Fruit fly (Drosophila melanogaster): Measurements from ENCODE around the gene CG17343.

CG17343 gene

dm6 chr2L:19064706-19065105 lies at the start of gene CG17343:
Gene CG17343 (plus strand): TSS chr2L:19064929.
- TF ChIP-seq Rel (GFP tag; optimal IDR thresholded peaks at IDR 0.05) (no peak), Rel (tag; optimal IDR thresholded peaks at IDR 0.05) (peak; percentile 90), Hr78 (GFP tag; optimal IDR thresholded peaks at IDR 0.05) (no peak), HLH106 (tag; optimal IDR thresholded peaks at IDR 0.05) (no peak)

dm6 chr2L:19015628-19016027 lies 49.1 kb upstream of the CG17343 start:
- TF ChIP-seq Hr83 (GFP tag; optimal IDR thresholded peaks at IDR 0.05; ENCODE audit: poor library complexity, severe bottlenecking), result no peak
- TF ChIP-seq ey (GFP tag; optimal IDR thresholded peaks at IDR 0.05), result no peak
- no peak for TF ChIP-seq Vsx2 (GFP tag; optimal IDR thresholded peaks at IDR 0.05; ENCODE audit: partially characterized antibody)
- TF ChIP-seq jim (GFP tag; optimal IDR thresholded peaks at IDR 0.05), result no peak
- no peak for TF ChIP-seq sage (GFP tag; optimal IDR thresholded peaks at IDR 0.05)
- no peak for TF ChIP-seq Myc (optimal IDR thresholded peaks at IDR 0.05)
- no peak for TF ChIP-seq sv (GFP tag; optimal IDR thresholded peaks at IDR 0.05)
- no peak for TF ChIP-seq HLH106 (tag; optimal IDR thresholded peaks at IDR 0.05)
- no peak for TF ChIP-seq N (GFP tag; optimal IDR thresholded peaks at IDR 0.05)
- no peak for TF ChIP-seq Dif (GFP tag; optimal IDR thresholded peaks at IDR 0.05; ENCODE audit: partially characterized antibody)
- TF ChIP-seq Sp1 (GFP tag; optimal IDR thresholded peaks at IDR 0.05), result no peak
- no peak for TF ChIP-seq usp (GFP tag; optimal IDR thresholded peaks at IDR 0.05)
- no peak for TF ChIP-seq CG32264 (GFP tag; optimal IDR thresholded peaks at IDR 0.05)
- no peak for TF ChIP-seq dmrt93B (GFP tag; optimal IDR thresholded peaks at IDR 0.05)
- no peak for TF ChIP-seq Rel (GFP tag; optimal IDR thresholded peaks at IDR 0.05)
- TF ChIP-seq Rel (tag; optimal IDR thresholded peaks at IDR 0.05), result no peak
- no peak for TF ChIP-seq Mio (GFP tag; optimal IDR thresholded peaks at IDR 0.05)

- no peak for TF ChIP-seq lola (GFP tag; optimal IDR thresholded peaks at IDR 0.05)
- TF ChIP-seq jim (GFP tag; optimal IDR thresholded peaks at IDR 0.05), result no peak
- no peak for TF ChIP-seq usp (GFP tag; optimal IDR thresholded peaks at IDR 0.05)
- TF ChIP-seq Sp1 (GFP tag; optimal IDR thresholded peaks at IDR 0.05), result no peak
- TF ChIP-seq Dif (GFP tag; optimal IDR thresholded peaks at IDR 0.05; ENCODE audit: partially characterized antibody), result no peak
- TF ChIP-seq GATAd (GFP tag; optimal IDR thresholded peaks at IDR 0.05), result no peak
- TF ChIP-seq CG32264 (GFP tag; optimal IDR thresholded peaks at IDR 0.05), result no peak
- no peak for TF ChIP-seq fru (GFP tag; optimal IDR thresholded peaks at IDR 0.05)
- TF ChIP-seq CG9705 (GFP tag; optimal IDR thresholded peaks at IDR 0.05), result no peak
Measured at dm6 chr2L:19017060-19017459, 47.7 kb upstream of the CG17343 start.

- TF ChIP-seq psq (GFP tag; optimal IDR thresholded peaks at IDR 0.05) (no peak), jim (GFP tag; optimal IDR thresholded peaks at IDR 0.05) (no peak), br (GFP tag; optimal IDR thresholded peaks at IDR 0.05) (no peak), dl (GFP tag; optimal IDR thresholded peaks at IDR 0.05; ENCODE audit: insufficient read depth in 1 of 2, partially characterized antibody in 2 of 2) (no peak), CG32264 (GFP tag; optimal IDR thresholded peaks at IDR 0.05) (no peak), GATAd (GFP tag; optimal IDR thresholded peaks at IDR 0.05) (no peak), Hr78 (GFP tag; optimal IDR thresholded peaks at IDR 0.05) (no peak), Dif (GFP tag; optimal IDR thresholded peaks at IDR 0.05; ENCODE audit: partially characterized antibody) (no peak), lola (GFP tag; optimal IDR thresholded peaks at IDR 0.05) (no peak), usp (GFP tag; optimal IDR thresholded peaks at IDR 0.05) (no peak), Hnf4 (GFP tag; optimal IDR thresholded peaks at IDR 0.05) (no peak), brk (GFP tag; optimal IDR thresholded peaks at IDR 0.05) (no peak)
Measured at dm6 chr2L:19018266-19018665, 46.5 kb upstream of the CG17343 start.

dm6 chr2L:19019160-19019592 lies 45.6 kb upstream of the CG17343 start:
- peak in 1 of 2 experiments; percentile 6 for TF ChIP-seq foxo (GFP tag; optimal IDR thresholded peaks at IDR 0.05)
- TF ChIP-seq jim (GFP tag; optimal IDR thresholded peaks at IDR 0.05), result no peak
- TF ChIP-seq N (GFP tag; optimal IDR thresholded peaks at IDR 0.05), result no peak
- TF ChIP-seq Mio (GFP tag; optimal IDR thresholded peaks at IDR 0.05), result no peak
- no peak for TF ChIP-seq ey (GFP tag; optimal IDR thresholded peaks at IDR 0.05)
- no peak for TF ChIP-seq psq (GFP tag; optimal IDR thresholded peaks at IDR 0.05)

DNA sequence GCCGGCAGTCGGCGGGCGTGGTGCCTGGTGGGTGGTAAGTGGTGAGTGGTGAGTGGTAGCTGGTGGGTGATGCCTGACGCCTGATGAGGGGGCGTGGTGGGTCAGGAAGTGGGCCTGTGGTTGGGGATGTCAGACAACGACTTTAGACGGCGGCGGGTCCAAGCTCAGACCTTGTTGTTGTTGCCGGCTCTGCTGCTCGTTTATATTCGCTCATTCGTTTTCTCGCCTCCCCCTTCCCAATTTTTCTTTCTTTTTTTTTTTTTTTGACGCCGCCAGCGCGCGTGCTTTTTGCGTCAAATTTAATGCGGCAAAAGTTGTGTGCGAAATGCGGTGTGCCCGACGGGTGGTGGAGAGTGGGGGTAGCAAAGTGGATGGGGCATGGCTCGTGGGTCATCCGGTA lies 45.1 kb upstream of the CG17343 start:
- TF ChIP-seq sage (GFP tag; optimal IDR thresholded peaks at IDR 0.05) (no peak), jim (GFP tag; optimal IDR thresholded peaks at IDR 0.05) (no peak), CG32264 (GFP tag; optimal IDR thresholded peaks at IDR 0.05) (no peak), Abd-B (GFP tag; optimal IDR thresholded peaks at IDR 0.05) (no peak), Myc (optimal IDR thresholded peaks at IDR 0.05) (no peak), Hnf4 (GFP tag; optimal IDR thresholded peaks at IDR 0.05) (no peak), h (GFP tag; optimal IDR thresholded peaks at IDR 0.05) (no peak), ey (GFP tag; optimal IDR thresholded peaks at IDR 0.05) (no peak), Rel (GFP tag; optimal IDR thresholded peaks at IDR 0.05) (no peak), Rel (tag; optimal IDR thresholded peaks at IDR 0.05) (no peak), lola (GFP tag; optimal IDR thresholded peaks at IDR 0.05) (no peak), Dif (GFP tag; optimal IDR thresholded peaks at IDR 0.05; ENCODE audit: partially characterized antibody) (no peak), Hr83 (GFP tag; optimal IDR thresholded peaks at IDR 0.05; ENCODE audit: poor library complexity, severe bottlenecking) (no peak)
